Fruit fly (Drosophila melanogaster) whole organism, embryonic: ENCODE data around the gene Rab40.

ENCODE experiments used
- Adf1 ChIP-seq: fragments of 200-800 bp; sonication (Bioruptor generic); IDR thresholded peaks from 2 replicates; pipeline ENCODE4 v1.3.6; 2022; ENCODE audit warnings: missing biosample characterization, missing genetic modification characterization
- CG11560 ChIP-seq: fragments of 200-800 bp; sonication (Bioruptor generic); IDR thresholded peaks from 3 replicates; pipeline ENCODE4 v1.3.6; 2022; ENCODE audit warnings: missing biosample characterization, missing genetic modification characterization
- CG12104 ChIP-seq: fragments of 200-800 bp; sonication (Bioruptor generic); optimal IDR thresholded peaks from 3 replicates; lab custom pipeline; 2016; ENCODE audit warnings: missing biosample characterization, missing genetic modification characterization
- CG12391 ChIP-seq: fragments of 200-800 bp; sonication (Bioruptor generic); optimal IDR thresholded peaks from 3 replicates; lab custom pipeline; 2018; ENCODE audit warnings: missing biosample characterization, mild to moderate bottlenecking, missing genetic modification characterization, moderate library complexity
- CG13287 ChIP-seq: fragments of 200-800 bp; sonication (Bioruptor generic); IDR thresholded peaks from 2 replicates; pipeline ENCODE4 v1.3.6; 2022; ENCODE audit warnings: missing biosample characterization, missing genetic modification characterization; ENCODE audit not compliant: partially characterized antibody
- CG1529 ChIP-seq: fragments of 200-800 bp; sonication (Bioruptor generic); optimal IDR thresholded peaks from 3 replicates; lab custom pipeline; 2018; ENCODE audit warnings: missing biosample characterization, missing genetic modification characterization
- CG15696 ChIP-seq: fragments of 200-800 bp; sonication (Bioruptor generic); optimal IDR thresholded peaks from 2 replicates; lab custom pipeline; 2019; ENCODE audit warnings: missing biosample characterization, mild to moderate bottlenecking, missing genetic modification characterization, moderate library complexity
- CG17186 ChIP-seq: fragments of 200-800 bp; sonication (Bioruptor generic); optimal IDR thresholded peaks from 3 replicates; lab custom pipeline; 2017; ENCODE audit warnings: missing biosample characterization, missing genetic modification reagents, missing genetic modification characterization
- CG17802 ChIP-seq: fragments of 200-800 bp; sonication (Bioruptor generic); optimal IDR thresholded peaks from 2 replicates; lab custom pipeline; 2018; ENCODE audit warnings: missing biosample characterization, mild to moderate bottlenecking, missing genetic modification characterization, moderate library complexity
- CG2712 ChIP-seq: fragments of 200-800 bp; optimal IDR thresholded peaks from 3 replicates; lab custom pipeline; 2019; ENCODE audit warnings: missing biosample characterization, mild to moderate bottlenecking, missing genetic modification characterization, moderate library complexity
- CG34224 ChIP-seq: fragments of 200-800 bp; sonication (Bioruptor generic); IDR thresholded peaks from 3 replicates; pipeline ENCODE4 v1.3.6; 2022; ENCODE audit warnings: missing biosample characterization, missing genetic modification characterization; ENCODE audit not compliant: partially characterized antibody
- CG3847 ChIP-seq: fragments of 200-800 bp; sonication (Bioruptor generic); IDR thresholded peaks from 2 replicates; pipeline ENCODE4 v1.3.6; 2022; ENCODE audit warnings: missing biosample characterization, missing genetic modification characterization
- CG42726 ChIP-seq: fragments of 200-800 bp; sonication (Bioruptor generic); IDR thresholded peaks from 2 replicates; pipeline ENCODE4 v1.3.6; 2022; ENCODE audit warnings: missing biosample characterization, missing genetic modification characterization; ENCODE audit not compliant: partially characterized antibody
- CG5180 ChIP-seq: fragments of 200-800 bp; sonication (Bioruptor generic); optimal IDR thresholded peaks from 3 replicates; lab custom pipeline; 2017; ENCODE audit warnings: missing biosample characterization, missing genetic modification characterization, mild to moderate bottlenecking, moderate library complexity, missing genetic modification reagents
- CG8281 ChIP-seq: fragments of 200-800 bp; sonication (Bioruptor generic); optimal IDR thresholded peaks from 2 replicates; lab custom pipeline; 2018; ENCODE audit warnings: missing biosample characterization, mild to moderate bottlenecking, missing genetic modification characterization, moderate library complexity
- CG8290 ChIP-seq, 3 experiments: fragments of 200-800 bp; sonication (Bioruptor generic); optimal IDR thresholded peaks; 2 replicates each; lab custom pipeline; 2016 to 2019; ENCODE audit warnings: missing biosample characterization in 3 of 3, missing genetic modification characterization in 3 of 3, mild to moderate bottlenecking in 2 of 3, moderate library complexity in 1 of 3
- CG8944 ChIP-seq: fragments of 200-800 bp; sonication (Bioruptor generic); optimal IDR thresholded peaks from 3 replicates; lab custom pipeline; 2016; ENCODE audit warnings: missing biosample characterization, missing genetic modification characterization
- D19A ChIP-seq: fragments of 200-800 bp; optimal IDR thresholded peaks from 3 replicates; lab custom pipeline; 2019; ENCODE audit warnings: missing biosample characterization, mild to moderate bottlenecking, missing genetic modification characterization, moderate library complexity
- Dbx ChIP-seq: fragments of 200-800 bp; sonication (Bioruptor generic); IDR thresholded peaks from 3 replicates; pipeline ENCODE4 v1.3.6; 2022; ENCODE audit warnings: missing biosample characterization, missing genetic modification characterization
- Dip3 ChIP-seq: fragments of 200-800 bp; sonication (Bioruptor generic); optimal IDR thresholded peaks from 3 replicates; lab custom pipeline; 2016; ENCODE audit warnings: missing biosample characterization, missing genetic modification characterization
- Doc3 ChIP-seq: fragments of 200-800 bp; sonication (Bioruptor generic); IDR thresholded peaks from 3 replicates; pipeline ENCODE4 v1.3.6; 2022; ENCODE audit warnings: missing biosample characterization, missing genetic modification characterization; ENCODE audit not compliant: partially characterized antibody
- Fer2 ChIP-seq: fragments of 200-800 bp; sonication (Bioruptor generic); optimal IDR thresholded peaks from 2 replicates; lab custom pipeline; 2018; ENCODE audit warnings: missing biosample characterization, mild to moderate bottlenecking, missing genetic modification characterization, moderate library complexity
- Gsc ChIP-seq: fragments of 200-800 bp; sonication (Bioruptor generic); IDR thresholded peaks from 2 replicates; pipeline ENCODE4 v1.3.6; 2022; ENCODE audit warnings: missing biosample characterization, missing genetic modification characterization
- H2.0 ChIP-seq: fragments of 200-800 bp; sonication (Bioruptor generic); IDR thresholded peaks from 2 replicates; pipeline ENCODE4 v1.3.6; 2022; ENCODE audit warnings: missing biosample characterization, missing genetic modification characterization
- Hmx ChIP-seq: fragments of 200-800 bp; sonication (Bioruptor generic); optimal IDR thresholded peaks from 2 replicates; lab custom pipeline; 2016; ENCODE audit warnings: missing biosample characterization, missing genetic modification characterization
- Lpt ChIP-seq: fragments of >200 bp; optimal IDR thresholded peaks from 2 replicates; lab custom pipeline; 2018; ENCODE audit warnings: missing biosample characterization, missing genetic modification characterization
- MESR4 ChIP-seq: fragments of 200-800 bp; sonication (Bioruptor generic); optimal IDR thresholded peaks from 2 replicates; lab custom pipeline; 2018; ENCODE audit warnings: missing biosample characterization, mild to moderate bottlenecking, missing genetic modification characterization, moderate library complexity
- Neu2 ChIP-seq: fragments of 200-800 bp; sonication (Bioruptor generic); optimal IDR thresholded peaks from 3 replicates; lab custom pipeline; 2016; ENCODE audit warnings: missing biosample characterization, missing genetic modification characterization, borderline replicate concordance
- Nf-YA ChIP-seq: fragments of 200-800 bp; sonication (Bioruptor generic); IDR thresholded peaks from 2 replicates; pipeline ENCODE4 v1.3.6; 2022; ENCODE audit warnings: missing biosample characterization, missing genetic modification characterization
- Nf-YC ChIP-seq: fragments of 200-800 bp; optimal IDR thresholded peaks from 3 replicates; lab custom pipeline; 2019; ENCODE audit warnings: missing biosample characterization, mild to moderate bottlenecking, missing genetic modification characterization, moderate library complexity
- PHDP ChIP-seq: fragments of 200-800 bp; sonication (Bioruptor generic); optimal IDR thresholded peaks from 3 replicates; lab custom pipeline; 2018; ENCODE audit warnings: missing biosample characterization, mild to moderate bottlenecking, missing genetic modification characterization, moderate library complexity
- Scr ChIP-seq: fragments of 200-800 bp; sonication (Bioruptor generic); IDR thresholded peaks from 2 replicates; pipeline ENCODE4 v1.3.6; 2022; ENCODE audit warnings: missing biosample characterization, missing genetic modification characterization; ENCODE audit not compliant: partially characterized antibody
- Sox100B ChIP-seq: fragments of 200-800 bp; sonication (Bioruptor generic); optimal IDR thresholded peaks from 3 replicates; lab custom pipeline; 2018; ENCODE audit warnings: missing biosample characterization, mild to moderate bottlenecking, missing genetic modification characterization
- Sry-δ ChIP-seq: fragments of 200-800 bp; sonication (Bioruptor generic); optimal IDR thresholded peaks from 2 replicates; lab custom pipeline; 2016; ENCODE audit warnings: missing biosample characterization, missing genetic modification characterization
- az2 ChIP-seq: fragments of 200-800 bp; sonication (Bioruptor generic); optimal IDR thresholded peaks from 3 replicates; lab custom pipeline; 2016; ENCODE audit warnings: missing biosample characterization, missing genetic modification characterization
- chif ChIP-seq, 2 experiments: fragments of 200-800 bp; sonication (Bioruptor generic); optimal IDR thresholded peaks; 3 replicates each; lab custom pipeline; 2016; ENCODE audit warnings: missing biosample characterization in 2 of 2, missing genetic modification characterization in 2 of 2
- chinmo ChIP-seq: fragments of 200-800 bp; sonication (Bioruptor generic); IDR thresholded peaks from 4 replicates; pipeline ENCODE4 v1.3.6; 2022; ENCODE audit warnings: missing biosample characterization, missing genetic modification characterization; ENCODE audit not compliant: partially characterized antibody
- dm ChIP-seq: fragments of 200-800 bp; sonication (Bioruptor generic); optimal IDR thresholded peaks from 3 replicates; lab custom pipeline; 2016; ENCODE audit warnings: missing biosample characterization, missing genetic modification characterization
- dmrt11E ChIP-seq: fragments of 200-800 bp; sonication (Bioruptor generic); optimal IDR thresholded peaks from 3 replicates; lab custom pipeline; 2018; ENCODE audit warnings: missing biosample characterization, mild to moderate bottlenecking, missing genetic modification characterization, moderate library complexity
- fd96Cb ChIP-seq: fragments of 200-800 bp; sonication (Bioruptor generic); optimal IDR thresholded peaks from 2 replicates; lab custom pipeline; 2018; ENCODE audit warnings: missing biosample characterization, mild to moderate bottlenecking, missing genetic modification characterization, moderate library complexity
- ftz-f1 ChIP-seq: fragments of 200-800 bp; sonication (Bioruptor generic); optimal IDR thresholded peaks from 2 replicates; lab custom pipeline; 2016; ENCODE audit warnings: missing biosample characterization, missing genetic modification characterization
- grn ChIP-seq: fragments of 200-800 bp; sonication (Bioruptor generic); optimal IDR thresholded peaks from 3 replicates; lab custom pipeline; 2017; ENCODE audit warnings: missing biosample characterization, missing genetic modification characterization
- gro ChIP-seq: fragments of 200-800 bp; sonication (Bioruptor generic); optimal IDR thresholded peaks from 2 replicates; lab custom pipeline; 2016; ENCODE audit warnings: missing biosample characterization, missing genetic modification characterization
- jigr1 ChIP-seq: fragments of 200-800 bp; sonication (Bioruptor generic); IDR thresholded peaks from 3 replicates; pipeline ENCODE4 v1.3.6; 2022; ENCODE audit warnings: missing biosample characterization, missing genetic modification characterization
- lola ChIP-seq, 3 experiments: fragments of >200 bp in 2 of 3; fragments of 200-800 bp in 1 of 3; sonication (Bioruptor generic) in 1 of 3; optimal IDR thresholded peaks; 2 replicates each; lab custom pipeline; 2017 to 2019; ENCODE audit warnings: missing biosample characterization in 3 of 3, missing genetic modification characterization in 3 of 3, mild to moderate bottlenecking in 1 of 3, moderate library complexity in 1 of 3
- nerfin-1 ChIP-seq: fragments of 200-800 bp; sonication (Bioruptor generic); optimal IDR thresholded peaks from 3 replicates; lab custom pipeline; 2019; ENCODE audit warnings: missing biosample characterization, mild to moderate bottlenecking, missing genetic modification characterization, moderate library complexity
- scrt ChIP-seq: fragments of 200-800 bp; sonication (Bioruptor generic); optimal IDR thresholded peaks from 2 replicates; lab custom pipeline; 2018; ENCODE audit warnings: missing biosample characterization, mild to moderate bottlenecking, missing genetic modification characterization, moderate library complexity
- sens ChIP-seq: fragments of 200-800 bp; sonication (Bioruptor generic); peaks from one replicate; lab custom pipeline; 2016; ENCODE audit warnings: missing biosample characterization, missing genetic modification characterization
- stc ChIP-seq: fragments of 200-800 bp; sonication (Bioruptor generic); IDR thresholded peaks from 2 replicates; pipeline ENCODE4 v1.3.6; 2022; ENCODE audit warnings: missing biosample characterization, missing genetic modification characterization
- tx ChIP-seq: fragments of 200-800 bp; sonication (Bioruptor generic); optimal IDR thresholded peaks from 2 replicates; lab custom pipeline; 2016; ENCODE audit warnings: missing biosample characterization, missing genetic modification characterization

Rab40 gene

dm6 chrX:12469778-12470177 lies 6.9 kb upstream of the Rab40 start (continued):
- no peak for TF ChIP-seq jigr1 (GFP tag; lab: Robert Waterston, UW)
- TF ChIP-seq ftz-f1 = no peak
- no peak for TF ChIP-seq Hmx
- TF ChIP-seq scrt (GFP tag; lab: Kevin White, UChicago) = peak; percentile 31
- TF ChIP-seq Gsc (GFP tag; lab: Robert Waterston, UW) = no peak
- peak; percentile 53 for TF ChIP-seq CG3847 (GFP tag; lab: Robert Waterston, UW)
- no peak for TF ChIP-seq CG15696 (tag; lab: Kevin White, UChicago)
- TF ChIP-seq gro (GFP tag; lab: Kevin White, UChicago) = peak; percentile 16
- TF ChIP-seq chif (GFP tag; optimal IDR thresholded peaks at IDR 0.05; lab: Kevin White, UChicago) = peak in 1 of 2 experiments; percentile 42
- TF ChIP-seq Fer2 (tag; lab: Kevin White, UChicago) = no peak
- no peak for TF ChIP-seq nerfin-1 (tag; lab: Kevin White, UChicago)
- peak; percentile 20 for TF ChIP-seq CG1529 (GFP tag; lab: Kevin White, UChicago)
- TF ChIP-seq tx = peak; percentile 39
- TF ChIP-seq lola (GFP tag; optimal IDR thresholded peaks at IDR 0.05; lab: Kevin White, UChicago) = peak in 1 of 3 experiments; percentile 18
- TF ChIP-seq dm (GFP tag; lab: Kevin White, UChicago) = peak; percentile 40
- TF ChIP-seq Neu2 (GFP tag; lab: Kevin White, UChicago) = no peak
- peak; percentile 48 for TF ChIP-seq Dip3 (GFP tag; lab: Kevin White, UChicago)
- TF ChIP-seq stc = peak; percentile 46; the same call in 1 of the 2 replicates
- no peak for TF ChIP-seq MESR4 (GFP tag; lab: Kevin White, UChicago)
- TF ChIP-seq Dbx (GFP tag; lab: Robert Waterston, UW) = peak; percentile 73
- TF ChIP-seq CG8290 (GFP tag; optimal IDR thresholded peaks at IDR 0.05; lab: Kevin White, UChicago) = no peak
- no peak for TF ChIP-seq CG8290 (tag; optimal IDR thresholded peaks at IDR 0.05; lab: Kevin White, UChicago)
- no peak for TF ChIP-seq CG11560 (tag; lab: Robert Waterston, UW)
- TF ChIP-seq Sox100B (GFP tag; lab: Kevin White, UChicago) = peak; percentile 38
- TF ChIP-seq H2.0 (GFP tag; lab: Robert Waterston, UW) = peak; percentile 51; the same call in 1 of the 2 replicates
- TF ChIP-seq CG17186 (GFP tag; lab: Kevin White, UChicago) = no peak
- peak; percentile 33 for TF ChIP-seq fd96Cb (tag; lab: Kevin White, UChicago)
- no peak for TF ChIP-seq Lpt (GFP tag; lab: Kevin White, UChicago)
- TF ChIP-seq CG34224 (GFP tag; lab: Robert Waterston, UW) = no peak
- no peak for TF ChIP-seq CG42726 (GFP tag; lab: Robert Waterston, UW)
- TF ChIP-seq Nf-YA (GFP tag; lab: Robert Waterston, UW) = no peak
- TF ChIP-seq CG5180 (GFP tag; lab: Kevin White, UChicago) = peak; percentile 3
- peak; percentile 58 for TF ChIP-seq PHDP
- TF ChIP-seq CG17802 (tag; lab: Kevin White, UChicago) = no peak
- TF ChIP-seq dmrt11E (tag; lab: Kevin White, UChicago) = no peak
- no peak for TF ChIP-seq Doc3 (GFP tag; lab: Robert Waterston, UW)
- TF ChIP-seq Sry-δ (GFP tag; lab: Kevin White, UChicago) = no peak
- no peak for TF ChIP-seq CG8281 (tag; lab: Kevin White, UChicago)
- TF ChIP-seq Adf1 (GFP tag; lab: Robert Waterston, UW) = no peak; the same call in 1 of the 2 replicates
- TF ChIP-seq Scr (GFP tag; lab: Robert Waterston, UW) = no peak
- no peak for TF ChIP-seq CG13287 (GFP tag; lab: Robert Waterston, UW)
- no peak for TF ChIP-seq chinmo (GFP tag; lab: Robert Waterston, UW)
- TF ChIP-seq grn = no peak
- TF ChIP-seq CG12391 (tag; lab: Kevin White, UChicago) = peak; percentile 68
- TF ChIP-seq CG12104 (GFP tag; lab: Kevin White, UChicago) = peak; percentile 25
- no peak for TF ChIP-seq CG8944
- peak; percentile 68 for TF ChIP-seq sens (GFP tag; lab: Kevin White, UChicago)
- peak; percentile 48 for TF ChIP-seq CG2712 (tag; lab: Kevin White, UChicago)
- peak; percentile 42 for TF ChIP-seq az2
- TF ChIP-seq D19A = peak; percentile 10
- TF ChIP-seq Nf-YC (tag; lab: Kevin White, UChicago) = no peak
